Fruit fly (Drosophila melanogaster) whole organism, embryonic: ENCODE data around the gene CG33795.

ENCODE experiments used
- Aef1 ChIP-seq: fragments of 200-800 bp; sonication (Bioruptor generic); IDR thresholded peaks from 3 replicates; pipeline ENCODE4 v1.3.6; 2022; ENCODE audit warnings: missing biosample characterization, missing genetic modification characterization
- CG10209 ChIP-seq: fragments of 200-800 bp; sonication (Bioruptor generic); optimal IDR thresholded peaks from 3 replicates; lab custom pipeline; 2017; ENCODE audit warnings: missing biosample characterization, mild to moderate bottlenecking, missing genetic modification characterization, missing genetic modification reagents
- CG10267 ChIP-seq: fragments of 200-800 bp; sonication (Bioruptor generic); optimal IDR thresholded peaks from 2 replicates; lab custom pipeline; 2018; ENCODE audit warnings: missing biosample characterization, mild to moderate bottlenecking, missing genetic modification characterization, moderate library complexity
- CG11456 ChIP-seq: fragments of 200-800 bp; sonication (Bioruptor generic); IDR thresholded peaks from 3 replicates; pipeline ENCODE4 v1.3.6; 2022; ENCODE audit warnings: missing biosample characterization, missing genetic modification characterization
- CG12104 ChIP-seq: fragments of 200-800 bp; sonication (Bioruptor generic); optimal IDR thresholded peaks from 3 replicates; lab custom pipeline; 2016; ENCODE audit warnings: missing biosample characterization, missing genetic modification characterization
- CG12769 ChIP-seq: fragments of 200-800 bp; sonication (Bioruptor generic); optimal IDR thresholded peaks from 2 replicates; lab custom pipeline; 2019; ENCODE audit warnings: missing biosample characterization, mild to moderate bottlenecking, missing genetic modification characterization, moderate library complexity
- CG15269 ChIP-seq: fragments of 200-800 bp; sonication (Bioruptor generic); optimal IDR thresholded peaks from 2 replicates; lab custom pipeline; 2018; ENCODE audit warnings: missing biosample characterization, mild to moderate bottlenecking, missing genetic modification characterization, moderate library complexity
- CG17328 ChIP-seq: fragments of 200-800 bp; sonication (Bioruptor generic); IDR thresholded peaks from 2 replicates; pipeline ENCODE4 v1.3.6; 2022; ENCODE audit warnings: missing biosample characterization, missing genetic modification characterization
- CG17361 ChIP-seq: fragments of 200-800 bp; sonication (Bioruptor generic); IDR thresholded peaks from 3 replicates; pipeline ENCODE4 v1.3.6; 2022; ENCODE audit warnings: missing biosample characterization, missing genetic modification characterization
- CG1792 ChIP-seq: fragments of 200-800 bp; sonication (Bioruptor generic); optimal IDR thresholded peaks from 2 replicates; lab custom pipeline; 2016; ENCODE audit warnings: missing biosample characterization, missing genetic modification characterization
- CG2202 ChIP-seq: fragments of 200-800 bp; sonication (Bioruptor generic); optimal IDR thresholded peaks from 2 replicates; lab custom pipeline; 2018; ENCODE audit warnings: missing biosample characterization, mild to moderate bottlenecking, missing genetic modification characterization
- CG2712 ChIP-seq: fragments of 200-800 bp; optimal IDR thresholded peaks from 3 replicates; lab custom pipeline; 2019; ENCODE audit warnings: missing biosample characterization, mild to moderate bottlenecking, missing genetic modification characterization, moderate library complexity
- CG30020 ChIP-seq: fragments of 200-800 bp; optimal IDR thresholded peaks from 2 replicates; lab custom pipeline; 2019; ENCODE audit warnings: missing biosample characterization, mild to moderate bottlenecking, missing genetic modification characterization, moderate library complexity
- CG31365 ChIP-seq: fragments of 200-800 bp; sonication (Bioruptor generic); optimal IDR thresholded peaks from 2 replicates; lab custom pipeline; 2018; ENCODE audit warnings: missing biosample characterization, mild to moderate bottlenecking, missing genetic modification characterization
- CG34376 ChIP-seq: fragments of 200-800 bp; sonication (Bioruptor generic); optimal IDR thresholded peaks from 2 replicates; lab custom pipeline; 2018; ENCODE audit warnings: missing biosample characterization, mild to moderate bottlenecking, missing genetic modification characterization
- CG5245 ChIP-seq: fragments of 200-800 bp; sonication (Bioruptor generic); optimal IDR thresholded peaks from 3 replicates; lab custom pipeline; 2016; ENCODE audit warnings: missing biosample characterization, missing genetic modification characterization
- CG9727 ChIP-seq: fragments of 200-800 bp; sonication (Bioruptor generic); optimal IDR thresholded peaks from 3 replicates; lab custom pipeline; 2017; ENCODE audit warnings: missing biosample characterization, mild to moderate bottlenecking, missing genetic modification characterization
- D ChIP-seq, 2 experiments: fragments of 200-800 bp in 1 of 2; fragments of >200 bp in 1 of 2; sonication (Bioruptor generic) in 1 of 2; optimal IDR thresholded peaks; 2 replicates in 1 of 2; 3 replicates in 1 of 2; lab custom pipeline; 2017; ENCODE audit warnings: mild to moderate bottlenecking in 1 of 2, missing biosample characterization in 1 of 2, missing genetic modification characterization in 1 of 2, missing genetic modification reagents in 1 of 2
- D19A ChIP-seq: fragments of 200-800 bp; optimal IDR thresholded peaks from 3 replicates; lab custom pipeline; 2019; ENCODE audit warnings: missing biosample characterization, mild to moderate bottlenecking, missing genetic modification characterization, moderate library complexity
- Deaf1 ChIP-seq: fragments of 200-800 bp; optimal IDR thresholded peaks from 3 replicates; lab custom pipeline; 2019; ENCODE audit warnings: missing biosample characterization, mild to moderate bottlenecking, missing genetic modification characterization, moderate library complexity
- Dp ChIP-seq: fragments of 200-800 bp; sonication (Bioruptor generic); optimal IDR thresholded peaks from 2 replicates; lab custom pipeline; 2018; ENCODE audit warnings: missing biosample characterization, mild to moderate bottlenecking, missing genetic modification characterization, moderate library complexity
- Ets97D ChIP-seq: fragments of 200-800 bp; sonication (Bioruptor generic); optimal IDR thresholded peaks from 3 replicates; lab custom pipeline; 2016; ENCODE audit warnings: missing biosample characterization, missing genetic modification characterization
- HLH3B ChIP-seq: fragments of 200-800 bp; sonication (Bioruptor generic); IDR thresholded peaks from 2 replicates; pipeline ENCODE4 v1.3.6; 2022; ENCODE audit warnings: missing biosample characterization, missing genetic modification characterization
- HLH54F ChIP-seq: fragments of 200-800 bp; sonication (Bioruptor generic); optimal IDR thresholded peaks from 3 replicates; lab custom pipeline; 2016; ENCODE audit warnings: missing biosample characterization, missing genetic modification characterization
- Hmr ChIP-seq: fragments of 200-800 bp; sonication (Bioruptor generic); optimal IDR thresholded peaks from 3 replicates; lab custom pipeline; 2017; ENCODE audit warnings: mild to moderate bottlenecking, missing biosample characterization, missing genetic modification reagents, missing genetic modification characterization
- Hr39 ChIP-seq: fragments of >200 bp; optimal IDR thresholded peaks from 2 replicates; lab custom pipeline; 2017
- Vsx1 ChIP-seq: fragments of 200-800 bp; sonication (Bioruptor generic); optimal IDR thresholded peaks from 2 replicates; lab custom pipeline; 2017; ENCODE audit warnings: missing biosample characterization, mild to moderate bottlenecking, missing genetic modification characterization, missing genetic modification reagents
- ase ChIP-seq: fragments of 200-800 bp; sonication (Bioruptor generic); IDR thresholded peaks from 3 replicates; pipeline ENCODE4 v1.3.6; 2022; ENCODE audit warnings: missing biosample characterization, missing genetic modification characterization
- cas ChIP-seq: fragments of 200-800 bp; sonication (Bioruptor generic); IDR thresholded peaks from 2 replicates; pipeline ENCODE4 v1.3.6; 2022; ENCODE audit warnings: missing biosample characterization, missing genetic modification characterization
- chm ChIP-seq: fragments of 200-800 bp; sonication (Bioruptor generic); IDR thresholded peaks from 2 replicates; pipeline ENCODE4 v1.3.6; 2022; ENCODE audit warnings: missing biosample characterization, missing genetic modification characterization
- ewg ChIP-seq: fragments of 200-800 bp; sonication (Bioruptor generic); optimal IDR thresholded peaks from 3 replicates; lab custom pipeline; 2017; ENCODE audit warnings: mild to moderate bottlenecking, missing biosample characterization, missing genetic modification reagents, missing genetic modification characterization
- gcm ChIP-seq: fragments of 200-800 bp; sonication (Bioruptor generic); optimal IDR thresholded peaks from 2 replicates; lab custom pipeline; 2019; ENCODE audit warnings: missing biosample characterization, mild to moderate bottlenecking, missing genetic modification characterization, moderate library complexity
- gfzf ChIP-seq: fragments of 200-800 bp; sonication (Bioruptor generic); optimal IDR thresholded peaks from 2 replicates; lab custom pipeline; 2016; ENCODE audit warnings: missing biosample characterization, mild to moderate bottlenecking, missing genetic modification characterization, moderate library complexity
- hb ChIP-seq: fragments of 200-800 bp; sonication (Bioruptor generic); IDR thresholded peaks from 3 replicates; pipeline ENCODE4 v1.3.6; 2022; ENCODE audit warnings: missing biosample characterization, missing genetic modification characterization; ENCODE audit not compliant: partially characterized antibody
- ind ChIP-seq: fragments of 200-800 bp; sonication (Bioruptor generic); optimal IDR thresholded peaks from 3 replicates; lab custom pipeline; 2016; ENCODE audit warnings: missing biosample characterization, missing genetic modification characterization
- jing ChIP-seq: fragments of 200-800 bp; sonication (Bioruptor generic); optimal IDR thresholded peaks from 2 replicates; lab custom pipeline; 2018; ENCODE audit warnings: missing biosample characterization, mild to moderate bottlenecking, missing genetic modification characterization
- pan ChIP-seq, 4 experiments: fragments of >200 bp in 3 of 4; fragments of 200-800 bp in 1 of 4; sonication (Bioruptor generic) in 1 of 4; optimal IDR thresholded peaks in 3 of 4; IDR thresholded peaks in 1 of 4; 2 replicates each; pipeline versions ENCODE4 v1.3.6 to Lab custom; 2017 to 2022; ENCODE audit warnings: missing biosample characterization in 2 of 4, missing genetic modification characterization in 2 of 4, mixed read lengths in 1 of 4
- pfk ChIP-seq: fragments of 200-800 bp; sonication (Bioruptor generic); optimal IDR thresholded peaks from 2 replicates; lab custom pipeline; 2018; ENCODE audit warnings: missing biosample characterization, mild to moderate bottlenecking, missing genetic modification characterization, moderate library complexity
- phol ChIP-seq: fragments of 200-800 bp; sonication (Bioruptor generic); optimal IDR thresholded peaks from 3 replicates; lab custom pipeline; 2018; ENCODE audit warnings: missing biosample characterization, mild to moderate bottlenecking, missing genetic modification characterization, moderate library complexity
- salm ChIP-seq: fragments of 200-800 bp; sonication (Bioruptor generic); optimal IDR thresholded peaks from 2 replicates; lab custom pipeline; 2018; ENCODE audit warnings: missing biosample characterization, mild to moderate bottlenecking, missing genetic modification characterization
- stc ChIP-seq: fragments of 200-800 bp; sonication (Bioruptor generic); IDR thresholded peaks from 2 replicates; pipeline ENCODE4 v1.3.6; 2022; ENCODE audit warnings: missing biosample characterization, missing genetic modification characterization
- tio ChIP-seq: fragments of 200-800 bp; sonication (Bioruptor generic); optimal IDR thresholded peaks from 2 replicates; lab custom pipeline; 2017; ENCODE audit warnings: missing biosample characterization, missing genetic modification characterization, inconsistent platforms
- ttk ChIP-seq: fragments of 200-800 bp; sonication (Bioruptor generic); IDR thresholded peaks from 2 replicates; pipeline ENCODE4 v2.1.2; 2022; ENCODE audit warnings: missing biosample characterization, missing genetic modification characterization
- twi ChIP-seq: fragments of 200-800 bp; optimal IDR thresholded peaks from 2 replicates; lab custom pipeline; 2019; ENCODE audit warnings: missing biosample characterization, mild to moderate bottlenecking, missing genetic modification characterization, moderate library complexity
- usp ChIP-seq: fragments of >200 bp; optimal IDR thresholded peaks from 2 replicates; lab custom pipeline; 2017; ENCODE audit warnings: missing biosample characterization, missing genetic modification characterization
- vnd ChIP-seq: fragments of 200-800 bp; sonication (Bioruptor generic); IDR thresholded peaks from 3 replicates; pipeline ENCODE4 v1.3.6; 2022; ENCODE audit warnings: missing biosample characterization, missing genetic modification characterization; ENCODE audit not compliant: partially characterized antibody
- yki ChIP-seq: fragments of >200 bp; optimal IDR thresholded peaks from 3 replicates; lab custom pipeline; 2018
- zfh2 ChIP-seq: fragments of 200-800 bp; sonication (Bioruptor generic); optimal IDR thresholded peaks from 2 replicates; lab custom pipeline; 2016; ENCODE audit warnings: missing biosample characterization, missing genetic modification characterization

CG33795 gene

dm6 chr3L:16131264-16132066 lies 39.7 kb downstream of the CG33795 start, which contains the start of the genes Trs20 and elg1 (continued):
- 0 out of 2 replicates have a peak, but pooled peaks have one; percentile 24 for TF ChIP-seq stc (GFP tag; lab: Robert Waterston, UW)
- TF ChIP-seq vnd (GFP tag; lab: Robert Waterston, UW), result no peak
- TF ChIP-seq CG10267 (tag; lab: Kevin White, UChicago), result peak; percentile 94
- peak; percentile 15 for TF ChIP-seq Hmr (GFP tag; lab: Kevin White, UChicago)
- TF ChIP-seq gfzf, result peak; percentile 73
- TF ChIP-seq ase (GFP tag; lab: Robert Waterston, UW), result no peak
- no peak for TF ChIP-seq CG12769 (tag; lab: Kevin White, UChicago)
- TF ChIP-seq CG2712 (tag; lab: Kevin White, UChicago), result peak; percentile 85
- no peak for TF ChIP-seq usp
- no peak for TF ChIP-seq ttk (GFP tag; lab: Robert Waterston, UW)
- TF ChIP-seq Deaf1, result no peak
- peak; percentile 54; the same call in 1 of the 2 replicates for TF ChIP-seq HLH3B
- peak; percentile 71 for TF ChIP-seq CG30020 (tag; lab: Kevin White, UChicago)
- no peak for TF ChIP-seq hb (GFP tag; lab: Robert Waterston, UW)
- no peak for TF ChIP-seq tio (GFP tag; lab: Kevin White, UChicago)
- peak; percentile 69 for TF ChIP-seq CG15269 (tag; lab: Kevin White, UChicago)
- TF ChIP-seq Ets97D, result peak; percentile 16
- TF ChIP-seq CG11456 (GFP tag; lab: Robert Waterston, UW), result peak; percentile 45; the same call in 2 of the 3 replicates
- no peak for TF ChIP-seq CG34376 (GFP tag; lab: Kevin White, UChicago)
- TF ChIP-seq Vsx1 (GFP tag; lab: Kevin White, UChicago), result peak; percentile 59
- TF ChIP-seq D (optimal IDR thresholded peaks at IDR 0.05; lab: Kevin White, UChicago), result no peak
- TF ChIP-seq D (GFP tag; optimal IDR thresholded peaks at IDR 0.05; lab: Kevin White, UChicago), result peak; percentile 17
- TF ChIP-seq pfk (GFP tag; lab: Kevin White, UChicago), result no peak
- TF ChIP-seq D19A (tag; lab: Kevin White, UChicago), result peak; percentile 74
- 0 out of 2 replicates have a peak, but pooled peaks have one; percentile 26 for TF ChIP-seq chm
- TF ChIP-seq yki, result no peak
- TF ChIP-seq ewg (GFP tag; lab: Kevin White, UChicago), result no peak
- TF ChIP-seq Dp (GFP tag; lab: Kevin White, UChicago), result peak; percentile 79
- TF ChIP-seq Aef1 (GFP tag; lab: Robert Waterston, UW), result peak; percentile 17; the same call in 1 of the 3 replicates
- no peak for TF ChIP-seq salm (tag; lab: Kevin White, UChicago)
- no peak for TF ChIP-seq jing
- peak; percentile 21 for TF ChIP-seq HLH54F (GFP tag; lab: Kevin White, UChicago)
- peak; percentile 49 for TF ChIP-seq twi (tag; lab: Kevin White, UChicago)
- peak; percentile 42 for TF ChIP-seq CG12104 (GFP tag; lab: Kevin White, UChicago)
- TF ChIP-seq CG9727 (GFP tag; lab: Kevin White, UChicago), result peak; percentile 53
- TF ChIP-seq zfh2 (GFP tag; lab: Kevin White, UChicago), result peak; percentile 10
- peak; percentile 63 for TF ChIP-seq phol
- TF ChIP-seq Hr39 (lab: Kevin White, UChicago), result no peak
- peak; percentile 56 for TF ChIP-seq CG10209 (GFP tag; lab: Kevin White, UChicago)
- no peak for TF ChIP-seq pan (optimal IDR thresholded peaks at IDR 0.05; lab: Kevin White, UChicago)
- peak in 1 of 2 experiments; percentile 11 for TF ChIP-seq pan (GFP tag; optimal IDR thresholded peaks at IDR 0.05 in 1 of 2, IDR thresholded peaks at IDR 0.05 in 1 of 2)
- no peak for TF ChIP-seq CG1792 (GFP tag; lab: Kevin White, UChicago)
- TF ChIP-seq CG5245 (GFP tag; lab: Kevin White, UChicago), result peak; percentile 6
- TF ChIP-seq CG2202 (tag; lab: Kevin White, UChicago), result no peak
- TF ChIP-seq CG17361 (GFP tag; lab: Robert Waterston, UW), result peak; percentile 88; the same call in 2 of the 3 replicates
- TF ChIP-seq ind (GFP tag; lab: Kevin White, UChicago), result peak; percentile 39
- TF ChIP-seq cas (GFP tag; lab: Robert Waterston, UW), result 0 out of 2 replicates have a peak, but pooled peaks have one; percentile 4
- TF ChIP-seq CG17328 (GFP tag; lab: Robert Waterston, UW), result 0 out of 2 replicates have a peak, but pooled peaks have one; percentile 9
- TF ChIP-seq gcm (GFP tag; lab: Kevin White, UChicago), result peak; percentile 77
- no peak for TF ChIP-seq CG31365
